Worm (Caenorhabditis elegans) whole organism, early embryonic: ENCODE data around the gene K08D8.12.

Experiments used
- B0310.2 ChIP-seq: sonication (generic microtip); optimal IDR thresholded peaks from 2 replicates; lab custom pipeline; 2016; ENCODE audit warnings: mild to moderate bottlenecking, missing genetic modification characterization, missing compliant biosample characterization
- F13C5.2 ChIP-seq: sonication (generic microtip); optimal IDR thresholded peaks from 2 replicates; lab custom pipeline; 2017; ENCODE audit warnings: mild to moderate bottlenecking, missing genetic modification characterization, inconsistent platforms, missing compliant biosample characterization
- aly-1 ChIP-seq: sonication (generic microtip); optimal IDR thresholded peaks from 2 replicates; lab custom pipeline; 2016; ENCODE audit warnings: missing genetic modification characterization, missing compliant biosample characterization
- ama-1 ChIP-seq: fragments of 150-350 bp; optimal IDR thresholded peaks from 2 replicates; lab custom pipeline; 2014
- ceh-13 ChIP-seq: fragments of 200-800 bp; sonication (Bioruptor generic); optimal IDR thresholded peaks from 2 replicates; lab custom pipeline; 2018; ENCODE audit warnings: mild to moderate bottlenecking, missing genetic modification characterization, missing compliant biosample characterization
- ceh-36 ChIP-seq: sonication (generic microtip); optimal IDR thresholded peaks from 2 replicates; lab custom pipeline; 2016; ENCODE audit warnings: missing genetic modification characterization, inconsistent platforms, missing compliant biosample characterization
- ets-7 ChIP-seq: sonication (generic microtip); optimal IDR thresholded peaks from 2 replicates; lab custom pipeline; 2016; ENCODE audit warnings: missing genotype, missing genetic modification characterization, missing compliant biosample characterization
- flt-1 ChIP-seq: fragments of 200-800 bp; sonication (Bioruptor generic); IDR thresholded peaks from 2 replicates; pipeline ENCODE4 v1.3.6; 2022; ENCODE audit warnings: missing genetic modification characterization, missing compliant biosample characterization
- hmbx-1 ChIP-seq: sonication (generic microtip); optimal IDR thresholded peaks from 2 replicates; lab custom pipeline; 2016; ENCODE audit warnings: mild to moderate bottlenecking, missing genetic modification characterization, missing compliant biosample characterization
- hmg-4 ChIP-seq: fragments of 200-800 bp; sonication (Bioruptor generic); optimal IDR thresholded peaks from 2 replicates; lab custom pipeline; 2018; ENCODE audit warnings: mild to moderate bottlenecking, missing genetic modification characterization, missing compliant biosample characterization
- hnd-1 ChIP-seq: sonication (generic microtip); optimal IDR thresholded peaks from 2 replicates; lab custom pipeline; 2016; ENCODE audit warnings: missing genetic modification characterization, missing compliant biosample characterization
- pes-1 ChIP-seq: fragments of 200-800 bp; sonication (Bioruptor generic); IDR thresholded peaks from 2 replicates; pipeline ENCODE4 v1.3.6; 2022; ENCODE audit warnings: missing genetic modification reagents, missing genetic modification characterization, missing compliant biosample characterization
- scrt-1 ChIP-seq: fragments of 200-800 bp; sonication (Bioruptor generic); IDR thresholded peaks from 2 replicates; pipeline ENCODE4 v1.3.6; 2022; ENCODE audit warnings: missing genetic modification characterization, missing compliant biosample characterization
- sea-1 ChIP-seq: fragments of 200-800 bp; sonication (Bioruptor generic); conservative IDR thresholded peaks from 2 replicates; pipeline ENCODE4 v1.3.6; 2022; ENCODE audit warnings: missing genetic modification characterization, missing compliant biosample characterization
- tbx-11 ChIP-seq: fragments of 200-800 bp; sonication (Bioruptor generic); IDR thresholded peaks from 2 replicates; pipeline ENCODE4 v1.3.6; 2022; ENCODE audit warnings: missing genetic modification characterization, missing compliant biosample characterization
- tbx-37 ChIP-seq: fragments of 200-800 bp; sonication (Bioruptor generic); conservative IDR thresholded peaks from 2 replicates; pipeline ENCODE4 v1.3.6; 2022; ENCODE audit warnings: missing genetic modification reagents, missing genetic modification characterization, missing compliant biosample characterization
- tra-4 ChIP-seq: sonication (generic microtip); optimal IDR thresholded peaks from 2 replicates; lab custom pipeline; 2017; ENCODE audit warnings: missing genetic modification characterization, missing compliant biosample characterization

Gene K08D8.12

DNA sequence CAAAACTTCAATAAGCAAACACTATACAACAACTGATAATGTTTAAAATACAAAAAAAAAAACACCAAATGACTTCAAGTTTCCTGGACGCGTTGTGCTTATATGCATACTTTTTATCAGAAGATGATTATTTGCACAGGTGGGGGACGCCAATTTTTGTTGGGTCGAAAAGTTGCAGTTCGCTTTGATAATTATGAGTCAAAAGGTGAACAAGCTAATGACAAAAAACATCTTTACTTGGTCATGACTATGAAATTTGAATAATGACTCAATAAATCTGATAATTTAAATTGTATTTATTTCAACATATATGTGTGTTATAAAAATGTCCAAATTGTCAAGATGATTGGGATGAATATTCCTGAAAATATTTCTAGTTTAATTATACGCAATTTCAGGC, 10.1 kb upstream of the K08D8.12 start, which contains the start of gene ZK896.4:
TSS of gene ZK896.4 (minus strand) at position 101 of the 400 bp plus-strand sequence.
- TF ChIP-seq hmg-4 (GFP tag; lab: Kevin White, UChicago) (no peak), ama-1 (no peak), pes-1 (no peak), tra-4 (tag; lab: Kevin White, UChicago) (no peak), ceh-36 (tag; lab: Kevin White, UChicago) (no peak), scrt-1 (no peak), aly-1 (no peak), hmbx-1 (tag; lab: Kevin White, UChicago) (no peak), ets-7 (no peak), F13C5.2 (tag; lab: Kevin White, UChicago) (no peak), tbx-37 (no peak), B0310.2 (tag; lab: Kevin White, UChicago) (no peak), tbx-11 (GFP tag; lab: Robert Waterston, UW) (no peak), flt-1 (GFP tag; lab: Robert Waterston, UW) (no peak), hnd-1 (tag; lab: Kevin White, UChicago) (no peak), ceh-13 (GFP tag; lab: Kevin White, UChicago) (no peak), sea-1 (GFP tag; lab: Robert Waterston, UW) (no peak)

DNA sequence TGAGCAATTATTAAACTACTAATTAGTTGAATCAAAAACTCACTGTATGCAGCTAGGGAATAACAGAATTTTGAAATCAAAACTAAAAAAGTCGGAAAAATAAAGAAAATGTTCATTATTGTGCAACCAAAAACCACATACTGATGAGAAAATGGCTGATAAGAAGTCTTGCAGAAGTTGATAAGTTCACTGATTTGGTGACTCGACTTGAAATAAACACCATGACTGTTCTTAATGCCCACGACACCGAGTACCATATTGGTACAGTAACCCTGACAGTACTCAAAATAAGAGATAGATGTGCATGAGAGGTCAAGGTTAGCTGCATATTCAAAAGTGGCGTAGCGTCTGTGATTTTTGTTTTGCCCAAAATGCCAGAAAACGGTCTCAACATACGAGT, 7.3 kb upstream of the K08D8.12 start:
- TF ChIP-seq ceh-36 (tag; lab: Kevin White, UChicago) (no peak), hnd-1 (tag; lab: Kevin White, UChicago) (no peak), tbx-37 (no peak), pes-1 (no peak), B0310.2 (tag; lab: Kevin White, UChicago) (no peak), scrt-1 (no peak), sea-1 (GFP tag; lab: Robert Waterston, UW) (no peak), ets-7 (no peak), F13C5.2 (tag; lab: Kevin White, UChicago) (no peak), ama-1 (no peak), tra-4 (tag; lab: Kevin White, UChicago) (no peak)

DNA sequence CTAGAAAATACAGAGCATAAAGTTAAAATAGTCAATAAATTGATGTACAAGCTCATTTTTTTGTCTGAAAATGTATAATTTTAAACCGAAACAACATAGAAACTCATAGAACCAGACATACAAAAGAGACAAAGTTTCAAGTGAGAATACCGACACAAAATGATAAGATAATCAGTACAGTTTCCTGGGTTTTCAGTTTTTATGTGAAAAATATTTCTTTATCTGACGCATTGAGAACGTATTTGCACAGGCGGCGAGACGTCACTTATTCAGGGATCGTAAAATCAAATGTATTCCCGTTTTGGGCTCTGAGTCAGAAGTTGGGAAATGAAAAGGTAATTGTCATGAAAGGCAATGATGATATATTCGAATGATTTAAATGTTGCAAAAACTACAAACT, 2.8 kb upstream of the K08D8.12 start, which contains the start of gene K08D8.6:
TSS of gene K08D8.6 (minus strand) at position 64 of the 400 bp plus-strand sequence.
- TF ChIP-seq sea-1 (GFP tag; lab: Robert Waterston, UW), result no peak
- no peak for TF ChIP-seq hnd-1 (tag; lab: Kevin White, UChicago)
- no peak for TF ChIP-seq tbx-37
- TF ChIP-seq flt-1 (GFP tag; lab: Robert Waterston, UW), result no peak
- no peak for TF ChIP-seq ama-1
- no peak for TF ChIP-seq aly-1

DNA sequence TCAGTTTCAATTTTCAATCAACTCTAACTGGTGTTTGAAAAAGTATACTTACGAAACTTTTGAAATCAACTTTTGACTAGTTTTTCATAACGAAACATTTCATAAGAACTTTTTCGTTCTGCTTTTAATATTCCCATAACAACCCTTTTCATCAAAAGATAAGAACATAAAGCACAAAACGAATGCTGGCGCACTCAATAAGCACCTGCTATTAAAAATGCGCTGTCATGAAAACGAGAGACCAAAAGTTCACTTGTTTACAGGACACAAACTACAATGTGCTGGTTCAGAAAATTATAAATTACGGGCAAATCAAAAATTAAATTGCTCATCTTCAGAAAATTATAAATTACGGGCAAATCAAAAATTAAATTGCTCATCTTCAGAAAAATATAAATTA, 2.2 kb upstream of the K08D8.12 start:
- TF ChIP-seq hmbx-1 (tag; lab: Kevin White, UChicago), result no peak
- no peak for TF ChIP-seq ets-7
- no peak for TF ChIP-seq tbx-37
- no peak for TF ChIP-seq scrt-1
- TF ChIP-seq sea-1 (GFP tag; lab: Robert Waterston, UW), result no peak
- no peak for TF ChIP-seq ceh-13 (GFP tag; lab: Kevin White, UChicago)
- TF ChIP-seq hnd-1 (tag; lab: Kevin White, UChicago), result no peak
- TF ChIP-seq ama-1, result no peak
- no peak for TF ChIP-seq aly-1
- no peak for TF ChIP-seq tra-4 (tag; lab: Kevin White, UChicago)
- no peak for TF ChIP-seq F13C5.2 (tag; lab: Kevin White, UChicago)
- no peak for TF ChIP-seq tbx-11 (GFP tag; lab: Robert Waterston, UW)
- TF ChIP-seq ceh-36 (tag; lab: Kevin White, UChicago), result no peak
- TF ChIP-seq pes-1, result no peak
- no peak for TF ChIP-seq B0310.2 (tag; lab: Kevin White, UChicago)

DNA sequence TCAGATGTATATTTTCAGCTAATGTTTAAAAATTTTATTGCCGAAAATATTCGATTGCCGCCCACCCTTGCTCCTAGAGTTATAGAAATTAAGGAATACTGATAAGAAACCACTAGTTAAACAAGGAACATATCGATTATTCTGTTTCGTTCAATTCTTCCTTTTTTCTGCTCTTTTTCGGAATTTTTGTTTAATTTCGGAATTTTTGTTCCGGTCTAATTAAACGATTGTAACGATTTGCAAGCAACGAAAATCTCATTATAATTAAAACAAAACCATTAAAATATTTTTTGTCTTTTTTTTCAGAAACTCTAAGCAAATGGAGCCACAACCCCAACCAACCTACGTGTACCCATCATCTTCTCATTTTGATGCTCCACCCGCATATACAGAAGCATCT, 1.1 kb upstream of the K08D8.12 start, which contains the start of gene K08D8.1:
TSS of gene K08D8.1 (plus strand) at position 301 of the 400 bp plus-strand sequence.
- no peak for TF ChIP-seq aly-1
- TF ChIP-seq hnd-1 (tag; lab: Kevin White, UChicago), result no peak
- TF ChIP-seq scrt-1, result no peak
- TF ChIP-seq ceh-36 (tag; lab: Kevin White, UChicago), result no peak
- TF ChIP-seq ets-7, result no peak
- no peak for TF ChIP-seq ama-1
- no peak for TF ChIP-seq hmg-4 (GFP tag; lab: Kevin White, UChicago)
- TF ChIP-seq B0310.2 (tag; lab: Kevin White, UChicago), result no peak
- TF ChIP-seq flt-1 (GFP tag; lab: Robert Waterston, UW), result no peak
- no peak for TF ChIP-seq tra-4 (tag; lab: Kevin White, UChicago)
- no peak for TF ChIP-seq sea-1 (GFP tag; lab: Robert Waterston, UW)
- TF ChIP-seq tbx-11 (GFP tag; lab: Robert Waterston, UW), result no peak

DNA sequence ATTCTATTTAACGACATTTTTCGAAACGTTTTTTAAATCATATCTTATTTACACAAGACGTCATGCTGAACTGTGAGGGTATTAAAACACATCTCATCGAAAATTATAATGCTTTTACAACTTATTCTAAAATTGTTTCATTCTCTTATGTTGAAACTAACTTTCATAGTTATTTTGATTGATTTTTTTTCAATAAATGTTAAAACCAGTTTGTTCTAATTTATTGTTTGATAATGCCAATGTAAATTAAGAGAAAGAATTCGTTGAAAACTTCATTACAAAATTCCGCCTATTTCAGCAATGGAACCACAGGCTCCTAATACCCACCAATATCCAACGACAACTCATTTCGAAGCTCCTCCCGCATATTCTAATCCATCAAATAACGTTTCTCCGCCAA, 1.7 kb downstream of the K08D8.12 start, which contains the start of gene K08D8.11:
TSS of gene K08D8.11 (plus strand) at position 301 of the 400 bp plus-strand sequence.
- TF ChIP-seq hnd-1 (tag; lab: Kevin White, UChicago), result no peak
- no peak for TF ChIP-seq hmg-4 (GFP tag; lab: Kevin White, UChicago)
- TF ChIP-seq B0310.2 (tag; lab: Kevin White, UChicago), result no peak
- no peak for TF ChIP-seq ama-1
- TF ChIP-seq tbx-11 (GFP tag; lab: Robert Waterston, UW), result no peak
- TF ChIP-seq ceh-13 (GFP tag; lab: Kevin White, UChicago), result no peak
- TF ChIP-seq pes-1, result no peak
- TF ChIP-seq hmbx-1 (tag; lab: Kevin White, UChicago), result no peak
- TF ChIP-seq sea-1 (GFP tag; lab: Robert Waterston, UW), result no peak
- no peak for TF ChIP-seq F13C5.2 (tag; lab: Kevin White, UChicago)
- TF ChIP-seq scrt-1, result no peak
- TF ChIP-seq ceh-36 (tag; lab: Kevin White, UChicago), result no peak
- TF ChIP-seq aly-1, result no peak
- TF ChIP-seq tbx-37, result no peak
- no peak for TF ChIP-seq tra-4 (tag; lab: Kevin White, UChicago)
- no peak for TF ChIP-seq flt-1 (GFP tag; lab: Robert Waterston, UW)
- no peak for TF ChIP-seq ets-7

DNA sequence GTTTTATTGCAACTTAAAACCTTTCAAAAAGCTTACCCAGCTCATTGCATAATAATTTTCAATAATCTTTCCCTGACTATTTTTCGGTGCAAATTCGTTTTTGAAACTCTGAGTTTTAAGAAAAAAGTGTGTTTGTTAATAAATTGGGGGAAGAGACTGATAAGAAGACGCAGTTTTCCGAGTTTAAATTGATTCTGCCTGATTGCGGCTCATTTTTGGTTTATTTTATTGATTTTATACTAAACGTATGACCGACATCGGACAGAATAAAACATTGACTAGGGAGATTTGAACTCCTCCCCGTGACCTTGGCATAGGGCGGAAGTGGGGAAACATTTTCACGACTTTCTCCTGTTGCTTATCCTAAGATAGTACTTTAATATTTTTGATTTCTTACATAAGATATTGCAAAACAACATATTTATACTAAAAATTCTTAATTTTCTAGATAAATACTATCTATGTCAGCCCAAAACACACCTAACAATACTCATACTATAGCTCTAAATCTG, 3.2 kb downstream of the K08D8.12 start, which contains the start of gene K08D8.7:
TSS of gene K08D8.7 (plus strand) at position 462 of the 512 bp plus-strand sequence.
- no peak for TF ChIP-seq hmg-4 (GFP tag; lab: Kevin White, UChicago)
- TF ChIP-seq tbx-11 (GFP tag; lab: Robert Waterston, UW), result no peak
- TF ChIP-seq scrt-1, result no peak
- no peak for TF ChIP-seq hmbx-1 (tag; lab: Kevin White, UChicago)
- TF ChIP-seq pes-1, result no peak
- no peak for TF ChIP-seq ceh-36 (tag; lab: Kevin White, UChicago)
- no peak for TF ChIP-seq tra-4 (tag; lab: Kevin White, UChicago)
- TF ChIP-seq F13C5.2 (tag; lab: Kevin White, UChicago), result no peak
- TF ChIP-seq ama-1, result no peak
- no peak for TF ChIP-seq tbx-37
- TF ChIP-seq hnd-1 (tag; lab: Kevin White, UChicago), result no peak
- TF ChIP-seq B0310.2 (tag; lab: Kevin White, UChicago), result no peak
- no peak for TF ChIP-seq aly-1
